Fruit fly (Drosophila melanogaster): ENCODE measurements around the gene CG11357.

Gene CG11357

dm6 chr3L:4508926-4509457, 32.9 kb upstream of the CG11357 start:
- no peak for TF ChIP-seq vri (GFP tag; optimal IDR thresholded peaks at IDR 0.05)
- no peak for TF ChIP-seq CG1621 (tag; optimal IDR thresholded peaks at IDR 0.05)
- peak; percentile 2 for TF ChIP-seq CG34406 (GFP tag; optimal IDR thresholded peaks at IDR 0.05)
- TF ChIP-seq lz (GFP tag; optimal IDR thresholded peaks at IDR 0.05) = no peak
- peak; percentile 10 for TF ChIP-seq net (GFP tag; optimal IDR thresholded peaks at IDR 0.05)
- TF ChIP-seq CG6163 (GFP tag; IDR thresholded peaks at IDR 0.05) = no peak
- no peak for TF ChIP-seq CG9139 (GFP tag; optimal IDR thresholded peaks at IDR 0.05)
- no peak for TF ChIP-seq Hr39 (GFP tag; optimal IDR thresholded peaks at IDR 0.05)
- no peak for TF ChIP-seq Lpt (GFP tag; optimal IDR thresholded peaks at IDR 0.05)
- no peak for TF ChIP-seq CG6276 (GFP tag; optimal IDR thresholded peaks at IDR 0.05)
- TF ChIP-seq CG3919 (GFP tag; optimal IDR thresholded peaks at IDR 0.05) = no peak
- TF ChIP-seq Hr38 (GFP tag; optimal IDR thresholded peaks at IDR 0.05) = no peak
- TF ChIP-seq fd85E (GFP tag; optimal IDR thresholded peaks at IDR 0.05) = no peak
- TF ChIP-seq Met (GFP tag; optimal IDR thresholded peaks at IDR 0.05) = no peak
- no peak for TF ChIP-seq CG16779 (tag; optimal IDR thresholded peaks at IDR 0.05)
- peak; percentile 14 for TF ChIP-seq svp (GFP tag)
- no peak for TF ChIP-seq Blimp-1 (GFP tag; optimal IDR thresholded peaks at IDR 0.05)
- TF ChIP-seq CG10669 (GFP tag; optimal IDR thresholded peaks at IDR 0.05) = no peak
- no peak for TF ChIP-seq ss (GFP tag; optimal IDR thresholded peaks at IDR 0.05)
- TF ChIP-seq CG3032 (tag; optimal IDR thresholded peaks at IDR 0.05) = no peak
- TF ChIP-seq CG4318 (GFP tag; optimal IDR thresholded peaks at IDR 0.05) = peak; percentile 61
- no peak for TF ChIP-seq cyc (GFP tag; optimal IDR thresholded peaks at IDR 0.05)
- TF ChIP-seq CG8319 (GFP tag; optimal IDR thresholded peaks at IDR 0.05) = no peak
- no peak for TF ChIP-seq CG11294 (GFP tag; IDR thresholded peaks at IDR 0.05)
- peak; percentile 2 for TF ChIP-seq CG8632 (GFP tag; optimal IDR thresholded peaks at IDR 0.05)
- no peak for TF ChIP-seq Ets21C (GFP tag; optimal IDR thresholded peaks at IDR 0.05)
- peak; percentile 73 for TF ChIP-seq CG32006 (GFP tag; optimal IDR thresholded peaks at IDR 0.05)
- no peak for TF ChIP-seq CG6808 (GFP tag; optimal IDR thresholded peaks at IDR 0.05)
- TF ChIP-seq CG7368 (GFP tag; optimal IDR thresholded peaks at IDR 0.05) = no peak
- no peak for TF ChIP-seq Eip93F (GFP tag; optimal IDR thresholded peaks at IDR 0.05)
- TF ChIP-seq Sox102F (GFP tag; optimal IDR thresholded peaks at IDR 0.05) = no peak
- peak; percentile 66 for TF ChIP-seq Hr4 (GFP tag; optimal IDR thresholded peaks at IDR 0.05)
- TF ChIP-seq Sox15 (GFP tag; optimal IDR thresholded peaks at IDR 0.05) = no peak
- peak; percentile 77 for TF ChIP-seq CG15336 (GFP tag; IDR thresholded peaks at IDR 0.05)
- TF ChIP-seq Ets96B (tag; optimal IDR thresholded peaks at IDR 0.05) = no peak
- TF ChIP-seq OdsH (GFP tag; optimal IDR thresholded peaks at IDR 0.05) = peak; percentile 13
- TF ChIP-seq Eip78C (GFP tag) = peak; percentile 77
- no peak for TF ChIP-seq CG11902 (GFP tag; optimal IDR thresholded peaks at IDR 0.05)
- no peak for TF ChIP-seq pdm3 (GFP tag; optimal IDR thresholded peaks at IDR 0.05)
- no peak for TF ChIP-seq Eip75B (GFP tag; optimal IDR thresholded peaks at IDR 0.05)
- no peak for TF ChIP-seq acj6 (GFP tag; optimal IDR thresholded peaks at IDR 0.05)
- no peak for TF ChIP-seq Sox14 (GFP tag; optimal IDR thresholded peaks at IDR 0.05)
- TF ChIP-seq CG6854 (GFP tag; optimal IDR thresholded peaks at IDR 0.05) = no peak
- no peak for TF ChIP-seq CG31627 (GFP tag; optimal IDR thresholded peaks at IDR 0.05)
- TF ChIP-seq fd59A (GFP tag; optimal IDR thresholded peaks at IDR 0.05) = no peak
- TF ChIP-seq spab (GFP tag; optimal IDR thresholded peaks at IDR 0.05) = no peak
- peak; percentile 10 for TF ChIP-seq achi (GFP tag; optimal IDR thresholded peaks at IDR 0.05)
- no peak for TF ChIP-seq topi (GFP tag; optimal IDR thresholded peaks at IDR 0.05)
- TF ChIP-seq salr (GFP tag; optimal IDR thresholded peaks at IDR 0.05) = peak in 1 of 2 experiments; percentile 10
- no peak for TF ChIP-seq esn (GFP tag; optimal IDR thresholded peaks at IDR 0.05)
- no peak for TF ChIP-seq Smox (GFP tag; optimal IDR thresholded peaks at IDR 0.05)
- no peak for TF ChIP-seq fkh (GFP tag; optimal IDR thresholded peaks at IDR 0.05)
- TF ChIP-seq Gug (GFP tag; IDR thresholded peaks at IDR 0.05) = no peak
